Worm (Caenorhabditis elegans): Measurements from ENCODE around the gene twk-40.
A peak's percentile ranks its signal among the peaks of the same experiment; 100 is the strongest.

Gene twk-40

ce11 chrIII:13527424-13528097 is 35.3 kb upstream of the twk-40 start, which contains the start of gene lron-13:
Gene lron-13 (plus strand): TSS chrIII:13527438.
- TF ChIP-seq efl-1 (optimal IDR thresholded peaks at IDR 0.05), result no peak
- peak in 1 of 2 experiments; percentile 88 for TF ChIP-seq efl-1 (GFP tag; optimal IDR thresholded peaks at IDR 0.05 in 1 of 2)
- no peak for TF ChIP-seq sox-4 (tag; optimal IDR thresholded peaks at IDR 0.05)
- no peak for TF ChIP-seq fos-1 (tag; optimal IDR thresholded peaks at IDR 0.05)
- no peak for TF ChIP-seq nhr-77 (tag; optimal IDR thresholded peaks at IDR 0.05)
- TF ChIP-seq lin-35 (GFP tag; optimal IDR thresholded peaks at IDR 0.05), result peak in 1 of 2 experiments; percentile 31
- TF ChIP-seq skn-1 (tag; optimal IDR thresholded peaks at IDR 0.05), result no peak
- no peak for TF ChIP-seq nhr-237 (tag; optimal IDR thresholded peaks at IDR 0.05)
- no peak for TF ChIP-seq fkh-10 (GFP tag; optimal IDR thresholded peaks at IDR 0.05)
- no peak for TF ChIP-seq Y116A8C.19 (tag; optimal IDR thresholded peaks at IDR 0.05; ENCODE audit: borderline replicate concordance)
- TF ChIP-seq nhr-90 (tag; optimal IDR thresholded peaks at IDR 0.05; ENCODE audit: poor library complexity), result peak; percentile 0
- TF ChIP-seq rnt-1 (tag; optimal IDR thresholded peaks at IDR 0.05), result no peak
- TF ChIP-seq nhr-76 (tag; optimal IDR thresholded peaks at IDR 0.05), result no peak
- TF ChIP-seq unc-30 (tag; optimal IDR thresholded peaks at IDR 0.05), result no peak

ce11 chrIII:13526702-13527101 is 34.4 kb upstream of the twk-40 start:
- TF ChIP-seq unc-86 (tag; optimal IDR thresholded peaks at IDR 0.05), result no peak
- TF ChIP-seq lin-14 (GFP tag; optimal IDR thresholded peaks at IDR 0.05), result peak; percentile 23
- peak; percentile 75 for TF ChIP-seq fkh-10 (GFP tag; optimal IDR thresholded peaks at IDR 0.05)

- TF ChIP-seq unc-98 (GFP tag; IDR thresholded peaks at IDR 0.05), result no peak
- no peak for TF ChIP-seq C34B4.2 (tag; optimal IDR thresholded peaks at IDR 0.05)
- no peak for TF ChIP-seq nhr-71 (tag; optimal IDR thresholded peaks at IDR 0.05)
- no peak for TF ChIP-seq sox-4 (tag; optimal IDR thresholded peaks at IDR 0.05)
These were observed 33.9 kb upstream of the twk-40 start for ce11 chrIII:13526191-13526590.

ce11 chrIII:13525118-13525839 is 33.0 kb upstream of the twk-40 start:
- TF ChIP-seq ama-1 (optimal IDR thresholded peaks at IDR 0.05) (no peak), efl-1 (optimal IDR thresholded peaks at IDR 0.05) (no peak), efl-1 (GFP tag; optimal IDR thresholded peaks at IDR 0.05 in 1 of 2) (peak in 1 of 2 experiments; percentile 6), alr-1 (tag; optimal IDR thresholded peaks at IDR 0.05; ENCODE audit: borderline replicate concordance) (peak; percentile 11)

- TF ChIP-seq lir-3 (tag; optimal IDR thresholded peaks at IDR 0.05; ENCODE audit: poor library complexity) (no peak), mep-1 (tag; optimal IDR thresholded peaks at IDR 0.05) (no peak), skn-1 (tag; optimal IDR thresholded peaks at IDR 0.05) (no peak), unc-86 (tag; optimal IDR thresholded peaks at IDR 0.05) (no peak), lin-39 (tag; optimal IDR thresholded peaks at IDR 0.05) (no peak), fkh-8 (tag; optimal IDR thresholded peaks at IDR 0.05) (no peak), F16B12.6 (tag; optimal IDR thresholded peaks at IDR 0.05) (no peak), nhr-19 (GFP tag; conservative IDR thresholded peaks at IDR 0.05) (no peak), nhr-47 (tag; optimal IDR thresholded peaks at IDR 0.05) (no peak), tbx-2 (tag; optimal IDR thresholded peaks at IDR 0.05) (no peak), Y116A8C.19 (tag; optimal IDR thresholded peaks at IDR 0.05; ENCODE audit: borderline replicate concordance) (no peak), snpc-4 (tag; optimal IDR thresholded peaks at IDR 0.05) (no peak), ceh-82 (tag; optimal IDR thresholded peaks at IDR 0.05) (no peak), ceh-8 (GFP tag; optimal IDR thresholded peaks at IDR 0.05) (no peak), hpl-2 (GFP tag; optimal IDR thresholded peaks at IDR 0.05) (no peak), fkh-4 (tag; optimal IDR thresholded peaks at IDR 0.05; ENCODE audit: borderline replicate concordance) (no peak), nhr-20 (tag; optimal IDR thresholded peaks at IDR 0.05) (no peak), elt-2 (tag; optimal IDR thresholded peaks at IDR 0.05) (no peak), isw-1 (GFP tag; IDR thresholded peaks at IDR 0.05) (no peak), efl-3 (GFP tag; optimal IDR thresholded peaks at IDR 0.05) (no peak)
These were observed 31.7 kb upstream of the twk-40 start, which contains the start of gene pod-1 for ce11 chrIII:13524021-13524420. Gene pod-1 (minus strand): TSS chrIII:13524121.

All from whole organism, L1 larva.